Worm (Caenorhabditis elegans) whole organism, L2 larva: ENCODE data around the gene C34F6.12.

ENCODE experiments used
- C34F6.9 ChIP-seq: fragments of 150-350 bp; optimal IDR thresholded peaks from 2 replicates; lab custom pipeline; 2014; ENCODE audit warnings: missing biosample characterization, missing genetic modification characterization
- R02D3.7 ChIP-seq: fragments of 150-350 bp; optimal IDR thresholded peaks from 2 replicates; lab custom pipeline; 2014; ENCODE audit warnings: missing biosample characterization, missing genetic modification characterization
- Y55F3AM.14 ChIP-seq: fragments of 200-800 bp; sonication (Bioruptor generic); optimal IDR thresholded peaks from 2 replicates; lab custom pipeline; 2018; ENCODE audit warnings: mild to moderate bottlenecking, missing genetic modification characterization, missing compliant biosample characterization
- ZK546.5 ChIP-seq: sonication (generic microtip); optimal IDR thresholded peaks from 2 replicates; lab custom pipeline; 2017; ENCODE audit warnings: missing biosample characterization, missing genetic modification characterization
- ama-1 ChIP-seq: fragments of 150-350 bp; optimal IDR thresholded peaks from 2 replicates; lab custom pipeline; 2018; ENCODE audit warnings: inconsistent platforms
- blmp-1 ChIP-seq: sonication (generic microtip); optimal IDR thresholded peaks from 2 replicates; lab custom pipeline; 2017; ENCODE audit warnings: missing genetic modification characterization, mild to moderate bottlenecking, missing compliant biosample characterization, antibody characterized with exemption, moderate library complexity; ENCODE audit not compliant: insufficient read depth
- fos-1 ChIP-seq: fragments of 150-350 bp; optimal IDR thresholded peaks from 2 replicates; lab custom pipeline; 2014; ENCODE audit warnings: missing biosample characterization, missing genetic modification characterization
- mab-5 ChIP-seq: fragments of 150-350 bp; optimal IDR thresholded peaks from 2 replicates; lab custom pipeline; 2014; ENCODE audit warnings: missing biosample characterization, missing genetic modification characterization
- nhr-11 ChIP-seq: fragments of 150-350 bp; optimal IDR thresholded peaks from 2 replicates; lab custom pipeline; 2014; ENCODE audit warnings: missing biosample characterization, missing genetic modification characterization
- nhr-21 ChIP-seq: fragments of 150-350 bp; optimal IDR thresholded peaks from 2 replicates; lab custom pipeline; 2014; ENCODE audit warnings: missing biosample characterization, missing genetic modification characterization
- nhr-237 ChIP-seq: fragments of 150-350 bp; optimal IDR thresholded peaks from 2 replicates; lab custom pipeline; 2014; ENCODE audit warnings: missing biosample characterization, missing genetic modification characterization
- nhr-77 ChIP-seq: fragments of 150-350 bp; optimal IDR thresholded peaks from 2 replicates; lab custom pipeline; 2014; ENCODE audit warnings: missing biosample characterization, missing genetic modification characterization
- snpc-4 ChIP-seq: fragments of 150-350 bp; optimal IDR thresholded peaks from 2 replicates; lab custom pipeline; 2014; ENCODE audit warnings: missing biosample characterization, missing genetic modification characterization
- unc-39 ChIP-seq: fragments of 150-350 bp; optimal IDR thresholded peaks from 2 replicates; lab custom pipeline; 2014; ENCODE audit warnings: missing biosample characterization, missing genetic modification characterization

DNA sequence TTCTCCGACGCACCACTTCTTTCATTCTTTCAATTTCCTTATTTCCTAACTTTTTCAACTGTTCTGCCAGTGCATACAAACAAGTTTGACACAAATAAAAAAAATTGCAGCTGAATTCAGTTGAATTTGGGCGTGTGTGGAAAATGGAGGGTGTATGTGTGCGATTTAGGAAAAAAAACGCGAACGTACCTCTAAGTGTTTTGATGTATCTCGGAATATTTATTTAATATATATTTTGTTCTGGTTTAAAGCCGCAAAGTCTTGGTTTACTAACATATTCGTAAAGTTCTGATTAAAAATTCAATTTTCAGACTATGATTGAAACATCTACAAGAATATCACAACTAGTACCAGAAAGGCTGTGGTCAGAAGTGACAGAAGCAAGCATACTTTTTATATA is 41.0 kb downstream of the C34F6.12 start, which contains the start of gene gnrr-7:
- TF ChIP-seq nhr-237 (no peak), snpc-4 (tag; lab: Kevin White, UChicago) (no peak), blmp-1 (tag; lab: Kevin White, UChicago) (no peak), nhr-11 (no peak), unc-39 (tag; lab: Kevin White, UChicago) (no peak), ZK546.5 (tag; lab: Kevin White, UChicago) (no peak), Y55F3AM.14 (no peak), fos-1 (tag; lab: Kevin White, UChicago) (no peak), nhr-77 (no peak), mab-5 (tag; lab: Kevin White, UChicago) (no peak), R02D3.7 (tag; lab: Kevin White, UChicago) (no peak), ama-1 (lab: Kevin White, UChicago) (no peak), C34F6.9 (tag; lab: Kevin White, UChicago) (no peak), nhr-21 (tag; lab: Kevin White, UChicago) (no peak)
